Worm (Caenorhabditis elegans): ENCODE results near the gene C03C10.5.

ce11 chrIII:4087064-4087463 lies 4.9 kb downstream of the C03C10.5 start:
- TF ChIP-seq unc-39 (tag; optimal IDR thresholded peaks at IDR 0.05) (no peak), lin-39 (tag; optimal IDR thresholded peaks at IDR 0.05) (no peak), daf-16 (GFP tag; optimal IDR thresholded peaks at IDR 0.05) (no peak), daf-16 (tag; optimal IDR thresholded peaks at IDR 0.05) (no peak), ZK546.5 (tag; optimal IDR thresholded peaks at IDR 0.05) (no peak), egl-27 (tag; optimal IDR thresholded peaks at IDR 0.05) (no peak)

Data from whole organism, L4 larva.